Fruit fly (Drosophila melanogaster): ENCODE measurements around the gene CecC.

- no peak for TF ChIP-seq Abd-B (GFP tag; optimal IDR thresholded peaks at IDR 0.05)
- no peak for TF ChIP-seq sage (GFP tag; optimal IDR thresholded peaks at IDR 0.05)
- TF ChIP-seq jim (GFP tag; optimal IDR thresholded peaks at IDR 0.05) = no peak
Measured at dm6 chr3R:30209648-30210047, 6.6 kb upstream of the CecC start, which contains the start of gene Anp.
